Worm (Caenorhabditis elegans) whole organism, mixed stage, embryonic: ENCODE results near the gene fbxa-104.

ENCODE experiments used
- M03D4.4 ChIP-seq: sonication (generic microtip); optimal IDR thresholded peaks from 2 replicates; lab custom pipeline; 2017; ENCODE audit warnings: mild to moderate bottlenecking, missing genetic modification characterization, missing compliant biosample characterization
- blmp-1 ChIP-seq: fragments of 150-350 bp; optimal IDR thresholded peaks from 2 replicates; lab custom pipeline; 2014; ENCODE audit warnings: missing biosample characterization, missing genetic modification characterization
- cnd-1 ChIP-seq: fragments of 200-800 bp; sonication (Bioruptor generic); optimal IDR thresholded peaks from 2 replicates; lab custom pipeline; 2018; ENCODE audit warnings: mild to moderate bottlenecking, missing genetic modification characterization, missing compliant biosample characterization
- elt-3 ChIP-seq: fragments of 150-350 bp; optimal IDR thresholded peaks from 2 replicates; lab custom pipeline; 2014; ENCODE audit warnings: missing biosample characterization, missing genetic modification characterization
- flh-1 ChIP-seq: fragments of 200-800 bp; sonication (Bioruptor generic); optimal IDR thresholded peaks from 2 replicates; lab custom pipeline; 2018; ENCODE audit warnings: mild to moderate bottlenecking, missing genetic modification characterization, moderate library complexity, missing compliant biosample characterization
- lin-13 ChIP-seq: fragments of 150-350 bp; optimal IDR thresholded peaks from 2 replicates; lab custom pipeline; 2014; ENCODE audit warnings: missing biosample characterization, missing genetic modification characterization
- lsy-2 ChIP-seq: fragments of 150-350 bp; optimal IDR thresholded peaks from 2 replicates; lab custom pipeline; 2014; ENCODE audit warnings: missing biosample characterization, missing genetic modification characterization
- nhr-12 ChIP-seq: fragments of 150-350 bp; optimal IDR thresholded peaks from 2 replicates; lab custom pipeline; 2014; ENCODE audit warnings: missing biosample characterization, missing genetic modification characterization
- pha-4 ChIP-seq: fragments of 150-350 bp; optimal IDR thresholded peaks from 2 replicates; lab custom pipeline; 2018; ENCODE audit warnings: missing biosample characterization, missing genetic modification reagents, missing genetic modification characterization
- snpc-4 ChIP-seq: fragments of 150-350 bp; optimal IDR thresholded peaks from 2 replicates; lab custom pipeline; 2014; ENCODE audit warnings: missing biosample characterization, missing genetic modification characterization
- unc-39 ChIP-seq: fragments of 150-350 bp; optimal IDR thresholded peaks from 2 replicates; lab custom pipeline; 2014; ENCODE audit warnings: missing biosample characterization, missing genetic modification characterization
- unc-62 ChIP-seq: fragments of 150-350 bp; optimal IDR thresholded peaks from 2 replicates; lab custom pipeline; 2014; ENCODE audit warnings: missing biosample characterization, missing genetic modification reagents, missing genetic modification characterization

ce11 chrV:15471029-15471428, 47.5 kb upstream of the fbxa-104 start, which contains the start of gene dpf-1:
- TF ChIP-seq M03D4.4 (tag; lab: Kevin White, UChicago) = no peak
- TF ChIP-seq lsy-2 = no peak
- TF ChIP-seq cnd-1 (tag; lab: Kevin White, UChicago) = no peak
- TF ChIP-seq unc-62 = no peak
- no peak for TF ChIP-seq flh-1 (GFP tag; lab: Kevin White, UChicago)
- TF ChIP-seq nhr-12 (tag; lab: Kevin White, UChicago) = no peak
- TF ChIP-seq unc-39 (tag; lab: Kevin White, UChicago) = no peak
- TF ChIP-seq snpc-4 (tag; lab: Kevin White, UChicago) = no peak
- TF ChIP-seq blmp-1 (tag; lab: Kevin White, UChicago) = no peak
- TF ChIP-seq elt-3 (tag; lab: Kevin White, UChicago) = no peak
- TF ChIP-seq lin-13 = no peak
- TF ChIP-seq pha-4 (tag; lab: Kevin White, UChicago) = no peak
